Worm (Caenorhabditis elegans) whole organism, L2 larva: ENCODE measurements around the gene taf-2.

Experiments
- ama-1 ChIP-seq: fragments of 150-350 bp; optimal IDR thresholded peaks from 2 replicates; lab custom pipeline; 2018; ENCODE audit warnings: inconsistent platforms
- blmp-1 ChIP-seq: sonication (generic microtip); optimal IDR thresholded peaks from 2 replicates; lab custom pipeline; 2017; ENCODE audit warnings: missing genetic modification characterization, mild to moderate bottlenecking, missing compliant biosample characterization, antibody characterized with exemption, moderate library complexity; ENCODE audit not compliant: insufficient read depth
- ceh-16 ChIP-seq: fragments of 150-350 bp; optimal IDR thresholded peaks from 2 replicates; lab custom pipeline; 2014; ENCODE audit warnings: missing biosample characterization, missing genetic modification characterization
- ceh-82 ChIP-seq: fragments of 150-350 bp; optimal IDR thresholded peaks from 2 replicates; lab custom pipeline; 2014; ENCODE audit warnings: missing biosample characterization, missing genetic modification characterization
- dmd-4 ChIP-seq: sonication (generic microtip); optimal IDR thresholded peaks from 2 replicates; lab custom pipeline; 2017; ENCODE audit warnings: missing biosample characterization, missing genetic modification characterization
- lsy-2 ChIP-seq, 2 experiments: fragments of 150-350 bp in 1 of 2; sonication (generic microtip) in 1 of 2; optimal IDR thresholded peaks; 2 replicates each; lab custom pipeline; 2014 to 2017; ENCODE audit warnings: missing biosample characterization in 2 of 2, missing genetic modification characterization in 2 of 2
- nhr-23 ChIP-seq: fragments of 150-350 bp; optimal IDR thresholded peaks from 2 replicates; lab custom pipeline; 2014; ENCODE audit warnings: missing biosample characterization, missing genetic modification reagents, missing genetic modification characterization
- nhr-25 ChIP-seq: fragments of 150-350 bp; sonication (generic microtip); optimal IDR thresholded peaks from 3 replicates; lab custom pipeline; 2014; ENCODE audit warnings: missing biosample characterization, missing genetic modification characterization
- nhr-77 ChIP-seq: fragments of 150-350 bp; optimal IDR thresholded peaks from 2 replicates; lab custom pipeline; 2014; ENCODE audit warnings: missing biosample characterization, missing genetic modification characterization
- snpc-4 ChIP-seq: fragments of 150-350 bp; optimal IDR thresholded peaks from 2 replicates; lab custom pipeline; 2014; ENCODE audit warnings: missing biosample characterization, missing genetic modification characterization
- unc-39 ChIP-seq: fragments of 150-350 bp; optimal IDR thresholded peaks from 2 replicates; lab custom pipeline; 2014; ENCODE audit warnings: missing biosample characterization, missing genetic modification characterization
- unc-55 ChIP-seq: fragments of 150-350 bp; sonication (generic microtip); optimal IDR thresholded peaks from 3 replicates; lab custom pipeline; 2014; ENCODE audit warnings: missing biosample characterization, missing genetic modification reagents, missing genetic modification characterization

ce11 chrIV:3632475-3632874 is 39.1 kb upstream of the taf-2 start:
- TF ChIP-seq snpc-4 (no peak), nhr-77 (tag; lab: Kevin White, UChicago) (no peak), unc-39 (tag; lab: Kevin White, UChicago) (no peak), unc-55 (no peak), blmp-1 (tag; lab: Kevin White, UChicago) (no peak), ceh-16 (tag; lab: Kevin White, UChicago) (no peak), lsy-2 (tag; optimal IDR thresholded peaks at IDR 0.05; lab: Kevin White, UChicago) (no peak), ceh-82 (no peak), dmd-4 (no peak), nhr-23 (no peak), ama-1 (lab: Kevin White, UChicago) (no peak), nhr-25 (no peak)
